Worm (Caenorhabditis elegans): ENCODE results near the gene col-43.

DNA sequence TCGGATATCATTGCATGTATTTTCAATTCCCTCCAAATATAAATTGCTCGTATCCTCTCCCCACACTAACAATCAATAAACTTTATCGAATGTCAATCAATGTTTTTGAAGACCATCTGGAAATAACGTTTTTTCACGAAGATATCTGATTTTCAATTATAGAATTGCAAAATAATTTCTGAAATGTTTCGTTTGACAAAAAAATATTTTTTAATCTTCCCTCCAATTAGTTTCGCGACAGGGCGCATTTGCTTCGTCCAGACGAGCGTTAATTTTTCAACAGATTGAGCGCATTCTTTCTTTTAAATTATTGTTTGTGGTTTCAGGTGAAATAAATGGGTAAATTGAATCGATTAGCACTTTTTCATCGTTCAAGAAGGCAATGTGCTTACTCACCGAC, 19.6 kb downstream of the col-43 start, which contains the start of gene vars-1:
- no peak for TF ChIP-seq fkh-2 (tag; optimal IDR thresholded peaks at IDR 0.05)
- no peak for TF ChIP-seq mdl-1 (tag; optimal IDR thresholded peaks at IDR 0.05)
- no peak for TF ChIP-seq ztf-4 (tag; optimal IDR thresholded peaks at IDR 0.05)
- no peak for TF ChIP-seq ceh-28 (tag; optimal IDR thresholded peaks at IDR 0.05)
- TF ChIP-seq skn-1 (tag; optimal IDR thresholded peaks at IDR 0.05): no peak
- no peak for TF ChIP-seq snpc-4 (tag; optimal IDR thresholded peaks at IDR 0.05)
- no peak for TF ChIP-seq nhr-77 (tag; optimal IDR thresholded peaks at IDR 0.05)
- TF ChIP-seq fkh-10 (GFP tag; optimal IDR thresholded peaks at IDR 0.05): no peak

Measured in whole organism, L3 larva.